Worm (Caenorhabditis elegans) whole organism, late embryonic: ENCODE results near the gene sru-39.

Experiments
- F13H6.1 ChIP-seq: sonication (generic microtip); optimal IDR thresholded peaks from 2 replicates; lab custom pipeline; 2016; ENCODE audit warnings: missing genetic modification characterization, missing compliant biosample characterization
- ama-1 ChIP-seq: fragments of 150-350 bp; optimal IDR thresholded peaks from 2 replicates; lab custom pipeline; 2014
- ceh-34 ChIP-seq: sonication (generic microtip); optimal IDR thresholded peaks from 2 replicates; lab custom pipeline; 2016; ENCODE audit warnings: mild to moderate bottlenecking, missing genetic modification characterization, missing compliant biosample characterization
- che-1 ChIP-seq: sonication (generic microtip); optimal IDR thresholded peaks from 2 replicates; lab custom pipeline; 2016; ENCODE audit warnings: mild to moderate bottlenecking, missing genetic modification characterization, missing compliant biosample characterization
- ets-4 ChIP-seq: sonication (generic microtip); optimal IDR thresholded peaks from 2 replicates; lab custom pipeline; 2016; ENCODE audit warnings: missing genetic modification characterization, missing compliant biosample characterization
- lin-11 ChIP-seq: fragments of 200-800 bp; sonication (Bioruptor generic); optimal IDR thresholded peaks from 2 replicates; lab custom pipeline; 2018; ENCODE audit warnings: mild to moderate bottlenecking, missing genetic modification characterization, missing compliant biosample characterization
- npax-4 ChIP-seq: sonication (generic microtip); optimal IDR thresholded peaks from 2 replicates; lab custom pipeline; 2016; ENCODE audit warnings: missing genetic modification characterization, missing compliant biosample characterization
- sox-2 ChIP-seq: fragments of 200-800 bp; sonication (Bioruptor generic); IDR thresholded peaks from 2 replicates; pipeline ENCODE4 v1.3.6; 2022; ENCODE audit warnings: missing genetic modification reagents, missing genetic modification characterization, missing compliant biosample characterization
- unc-3 ChIP-seq, 2 experiments: fragments of 200-800 bp in 1 of 2; sonication (Bioruptor generic) in 1 of 2; sonication (generic microtip) in 1 of 2; conservative IDR thresholded peaks in 1 of 2; optimal IDR thresholded peaks in 1 of 2; 2 replicates each; pipeline versions ENCODE4 v1.3.6 to Lab custom; 2016 to 2022; ENCODE audit warnings: missing compliant biosample characterization in 2 of 2, missing genetic modification characterization in 2 of 2, missing genetic modification reagents in 1 of 2
- unc-55 ChIP-seq: sonication (generic microtip); optimal IDR thresholded peaks from 2 replicates; lab custom pipeline; 2017; ENCODE audit warnings: missing biosample characterization, missing genetic modification reagents, missing genetic modification characterization

DNA sequence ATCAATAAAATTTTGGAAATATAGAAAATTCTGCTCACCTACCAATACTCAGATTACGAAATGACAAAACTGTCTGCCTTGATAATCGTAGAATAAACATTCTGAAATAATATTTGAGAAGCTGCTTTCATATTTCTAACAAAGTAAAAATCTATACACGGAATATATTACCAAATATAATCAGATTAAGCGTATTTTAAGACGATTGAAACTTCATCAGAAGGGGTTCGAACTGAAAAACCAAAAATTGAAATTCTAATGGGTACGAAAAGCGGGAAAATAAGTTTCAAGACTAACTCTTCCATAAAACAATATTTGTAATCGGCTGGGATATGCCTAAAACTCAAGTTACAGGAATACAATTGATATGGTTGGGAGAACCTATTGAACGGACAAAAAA lies 23.9 kb upstream of the sru-39 start, which contains the start of gene F46B6.4:
- no peak for TF ChIP-seq ama-1 (lab: Kevin White, UChicago)
- no peak for TF ChIP-seq sox-2
- TF ChIP-seq unc-3 (GFP tag; conservative IDR thresholded peaks at IDR 0.05; lab: Robert Waterston, UW): no peak
- no peak for TF ChIP-seq unc-3 (tag; optimal IDR thresholded peaks at IDR 0.05; lab: Kevin White, UChicago)
- TF ChIP-seq F13H6.1 (tag; lab: Kevin White, UChicago): no peak
- TF ChIP-seq unc-55 (GFP tag; lab: Kevin White, UChicago): no peak
- TF ChIP-seq ets-4 (tag; lab: Kevin White, UChicago): no peak
- no peak for TF ChIP-seq ceh-34 (tag; lab: Kevin White, UChicago)
- TF ChIP-seq che-1 (tag; lab: Kevin White, UChicago): no peak
- no peak for TF ChIP-seq npax-4 (tag; lab: Kevin White, UChicago)
- no peak for TF ChIP-seq lin-11 (tag; lab: Kevin White, UChicago)
